Worm (Caenorhabditis elegans): ENCODE measurements around the gene col-74.
"Not testable (repeated sequence)": the region's sequence is repeated elsewhere in the genome, so short reads cannot be mapped to it uniquely, and the experiment has no call there.

Gene col-74

DNA sequence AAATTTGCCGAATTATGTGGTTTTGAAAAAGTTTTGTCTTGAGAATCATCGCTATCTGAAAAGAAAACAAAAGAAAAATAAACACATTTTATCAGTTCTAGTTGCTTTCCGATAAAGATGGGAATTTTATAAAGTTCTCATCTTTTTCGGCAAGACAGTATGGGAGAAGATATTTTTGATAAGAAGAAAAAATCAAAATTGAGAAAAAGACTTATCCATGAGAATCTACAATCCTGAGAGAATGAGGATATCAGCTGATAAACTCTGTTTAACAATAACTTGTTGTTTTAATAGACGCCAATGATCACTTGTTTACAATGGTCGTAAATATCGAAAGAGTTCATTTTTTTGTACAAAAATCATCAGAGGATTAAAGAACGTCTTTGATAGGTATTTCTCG lies 45.9 kb downstream of the col-74 start, which contains the start of gene F55C12.6:
F55C12.6 (minus strand) TSS at position 101 of the 400 bp plus-strand sequence.
- TF ChIP-seq nhr-76 (tag; optimal IDR thresholded peaks at IDR 0.05) = no peak
- no peak for TF ChIP-seq ceh-16 (tag; optimal IDR thresholded peaks at IDR 0.05)
- TF ChIP-seq skn-1 (tag; optimal IDR thresholded peaks at IDR 0.05) = no peak
- no peak for TF ChIP-seq nhr-67 (tag; optimal IDR thresholded peaks at IDR 0.05)
- no peak for TF ChIP-seq lin-15B (tag; optimal IDR thresholded peaks at IDR 0.05)
- TF ChIP-seq fkh-2 (tag; optimal IDR thresholded peaks at IDR 0.05) = no peak

DNA sequence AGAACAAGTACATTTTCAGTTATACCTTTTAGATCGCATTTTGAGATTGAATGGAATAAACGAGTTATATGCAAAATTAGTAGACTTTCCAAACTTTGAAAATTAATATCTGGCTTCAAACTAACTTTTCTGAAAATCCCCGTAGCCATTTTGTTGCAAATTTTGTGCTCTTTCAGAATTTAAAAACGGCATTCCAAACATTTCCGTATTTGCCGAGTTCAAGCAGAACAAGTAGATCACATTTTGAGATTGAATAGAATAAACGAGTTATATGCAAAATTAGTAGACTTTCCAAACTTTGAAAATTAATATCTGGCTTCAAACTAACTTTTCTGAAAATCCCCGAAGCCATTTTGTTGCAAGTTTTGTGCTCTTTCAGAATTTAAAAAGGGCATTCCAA lies 46.3 kb downstream of the col-74 start, which contains the start of gene F55C12.2:
F55C12.2 (plus strand) TSS at position 301 of the 400 bp plus-strand sequence.
- TF ChIP-seq ceh-16, unc-39, nhr-12 (tag; optimal IDR thresholded peaks at IDR 0.05): not testable (repeated sequence)

DNA sequence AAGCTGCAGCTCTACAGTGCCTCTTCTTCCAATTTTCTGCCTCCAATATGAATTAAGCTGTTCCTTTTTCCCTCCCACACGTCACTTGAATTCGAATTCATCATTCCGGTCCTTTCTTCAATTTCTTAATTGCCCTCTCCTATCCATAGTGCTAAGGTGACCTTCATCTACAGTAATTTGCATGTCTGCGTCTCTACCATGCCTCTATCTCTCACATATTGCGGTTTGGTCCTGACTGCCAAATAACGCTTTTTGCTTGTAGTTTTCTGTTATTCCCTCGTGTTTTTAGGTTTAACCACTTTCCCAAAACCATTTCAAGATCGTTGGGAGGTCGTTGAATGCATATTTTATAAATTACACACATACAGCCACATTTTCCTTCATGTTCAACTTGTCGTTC lies 50.5 kb downstream of the col-74 start:
- no peak for TF ChIP-seq zag-1 (tag; optimal IDR thresholded peaks at IDR 0.05)
- peak; percentile 19 for TF ChIP-seq nhr-23 (tag; optimal IDR thresholded peaks at IDR 0.05)
- no peak for TF ChIP-seq nhr-77 (tag; optimal IDR thresholded peaks at IDR 0.05)
- no peak for TF ChIP-seq nhr-76 (tag; optimal IDR thresholded peaks at IDR 0.05)
- TF ChIP-seq egl-27 (tag; optimal IDR thresholded peaks at IDR 0.05) = no peak
- TF ChIP-seq ztf-11 (tag; optimal IDR thresholded peaks at IDR 0.05) = no peak
- TF ChIP-seq nhr-25 (tag; optimal IDR thresholded peaks at IDR 0.05) = peak; percentile 90
